Worm (Caenorhabditis elegans) whole organism, L3 larva: ENCODE results near the gene dct-5.

Experiments used
- ama-1 ChIP-seq: fragments of 150-350 bp; optimal IDR thresholded peaks from 2 replicates; lab custom pipeline; 2018
- ceh-82 ChIP-seq: fragments of 150-350 bp; optimal IDR thresholded peaks from 2 replicates; lab custom pipeline; 2014; ENCODE audit warnings: missing biosample characterization, missing genetic modification characterization
- ceh-9 ChIP-seq: sonication (generic microtip); optimal IDR thresholded peaks from 2 replicates; lab custom pipeline; 2018; ENCODE audit warnings: missing biosample characterization, missing genetic modification characterization
- egl-27 ChIP-seq: sonication (generic microtip); optimal IDR thresholded peaks from 4 replicates; lab custom pipeline; 2017; ENCODE audit warnings: missing biosample characterization, missing genetic modification reagents, missing genetic modification characterization
- fkh-2 ChIP-seq: fragments of 150-350 bp; optimal IDR thresholded peaks from 2 replicates; lab custom pipeline; 2014; ENCODE audit warnings: missing biosample characterization, missing genetic modification reagents, missing genetic modification characterization
- jun-1 ChIP-seq: fragments of 150-350 bp; optimal IDR thresholded peaks from 2 replicates; lab custom pipeline; 2014; ENCODE audit warnings: missing biosample characterization, missing genetic modification reagents, missing genetic modification characterization
- nhr-237 ChIP-seq: fragments of 150-350 bp; optimal IDR thresholded peaks from 2 replicates; lab custom pipeline; 2014; ENCODE audit warnings: missing biosample characterization, missing genetic modification characterization
- nhr-43 ChIP-seq: sonication (generic microtip); optimal IDR thresholded peaks from 2 replicates; lab custom pipeline; 2016; ENCODE audit warnings: mild to moderate bottlenecking, missing genetic modification characterization, missing compliant biosample characterization; ENCODE audit not compliant: poor library complexity, severe bottlenecking
- pha-4 ChIP-seq: fragments of 150-350 bp; optimal IDR thresholded peaks from 2 replicates; lab custom pipeline; 2014; ENCODE audit warnings: missing biosample characterization, missing genetic modification reagents, missing genetic modification characterization
- skn-1 ChIP-seq: fragments of 150-350 bp; optimal IDR thresholded peaks from 2 replicates; lab custom pipeline; 2014; ENCODE audit warnings: missing biosample characterization, missing genetic modification characterization
- tbx-2 ChIP-seq: sonication (generic microtip); optimal IDR thresholded peaks from 2 replicates; lab custom pipeline; 2016; ENCODE audit warnings: mild to moderate bottlenecking, missing genetic modification characterization, missing compliant biosample characterization
- unc-62 ChIP-seq: fragments of 150-350 bp; sonication (generic microtip); optimal IDR thresholded peaks from 4 replicates; lab custom pipeline; 2014; ENCODE audit warnings: missing biosample characterization, missing genetic modification reagents, missing genetic modification characterization

- TF ChIP-seq nhr-237 (no peak), egl-27 (no peak), fkh-2 (tag; lab: Kevin White, UChicago) (no peak), unc-62 (GFP tag; lab: Kevin White, UChicago) (no peak), tbx-2 (tag; lab: Kevin White, UChicago) (no peak), skn-1 (tag; lab: Kevin White, UChicago) (no peak), ama-1 (lab: Kevin White, UChicago) (no peak), ceh-82 (tag; lab: Kevin White, UChicago) (no peak), nhr-43 (tag; lab: Kevin White, UChicago) (no peak), ceh-9 (tag; lab: Kevin White, UChicago) (no peak), jun-1 (tag; lab: Kevin White, UChicago) (no peak), pha-4 (tag; lab: Kevin White, UChicago) (no peak)
These were observed 17.8 kb downstream of the dct-5 start, which contains the start of gene EEED8.15 for ce11 chrII:5418929-5419328.
